Fruit fly (Drosophila melanogaster): Measurements from ENCODE around the gene wit.
A peak's percentile ranks its signal among the peaks of the same experiment; 100 is the strongest.

Gene wit

DNA sequence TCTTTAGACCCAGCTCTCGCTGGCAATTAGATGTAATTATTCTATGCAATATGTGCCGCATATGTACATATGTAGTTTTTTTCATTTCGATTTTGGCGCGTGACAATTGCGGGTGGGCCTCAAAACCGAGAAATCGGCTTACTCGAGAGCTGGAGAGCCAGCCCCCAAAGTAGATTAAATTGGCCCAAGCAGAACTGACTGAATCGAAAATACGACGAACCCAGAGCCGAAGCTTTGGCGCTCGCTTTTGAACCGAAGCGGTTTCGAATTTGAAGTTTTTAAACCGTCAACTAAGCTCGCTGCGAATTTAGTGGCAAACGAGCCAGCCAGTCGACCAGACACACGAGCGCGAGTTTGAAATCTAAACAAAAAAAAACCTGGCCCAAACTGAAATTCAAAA lies 25.2 kb downstream of the wit start, which contains the start of gene CG1136:
CG1136 (plus strand) TSS at position 308 of the 400 bp plus-strand sequence.
- TF ChIP-seq psq (GFP tag; optimal IDR thresholded peaks at IDR 0.05) (no peak), N (GFP tag; optimal IDR thresholded peaks at IDR 0.05) (no peak), Hnf4 (GFP tag; optimal IDR thresholded peaks at IDR 0.05) (no peak), Dfd (GFP tag; optimal IDR thresholded peaks at IDR 0.05) (no peak)

dm6 chr3L:4044497-4044896 lies 27.0 kb downstream of the wit start:
- no peak for TF ChIP-seq pan (optimal IDR thresholded peaks at IDR 0.05)
- no peak for TF ChIP-seq dmrt93B (GFP tag; optimal IDR thresholded peaks at IDR 0.05)
- no peak for TF ChIP-seq OdsH (GFP tag; optimal IDR thresholded peaks at IDR 0.05)
- TF ChIP-seq N (GFP tag; optimal IDR thresholded peaks at IDR 0.05) = no peak
- no peak for TF ChIP-seq tai (GFP tag; optimal IDR thresholded peaks at IDR 0.05)
- no peak for TF ChIP-seq sv (GFP tag; optimal IDR thresholded peaks at IDR 0.05)
- no peak for TF ChIP-seq psq (GFP tag; optimal IDR thresholded peaks at IDR 0.05)
- TF ChIP-seq woc (GFP tag; optimal IDR thresholded peaks at IDR 0.05) = no peak
- TF ChIP-seq Dif (GFP tag; optimal IDR thresholded peaks at IDR 0.05; ENCODE audit: partially characterized antibody) = no peak
- no peak for TF ChIP-seq br (GFP tag; optimal IDR thresholded peaks at IDR 0.05)
- TF ChIP-seq fru (GFP tag; optimal IDR thresholded peaks at IDR 0.05) = no peak

DNA sequence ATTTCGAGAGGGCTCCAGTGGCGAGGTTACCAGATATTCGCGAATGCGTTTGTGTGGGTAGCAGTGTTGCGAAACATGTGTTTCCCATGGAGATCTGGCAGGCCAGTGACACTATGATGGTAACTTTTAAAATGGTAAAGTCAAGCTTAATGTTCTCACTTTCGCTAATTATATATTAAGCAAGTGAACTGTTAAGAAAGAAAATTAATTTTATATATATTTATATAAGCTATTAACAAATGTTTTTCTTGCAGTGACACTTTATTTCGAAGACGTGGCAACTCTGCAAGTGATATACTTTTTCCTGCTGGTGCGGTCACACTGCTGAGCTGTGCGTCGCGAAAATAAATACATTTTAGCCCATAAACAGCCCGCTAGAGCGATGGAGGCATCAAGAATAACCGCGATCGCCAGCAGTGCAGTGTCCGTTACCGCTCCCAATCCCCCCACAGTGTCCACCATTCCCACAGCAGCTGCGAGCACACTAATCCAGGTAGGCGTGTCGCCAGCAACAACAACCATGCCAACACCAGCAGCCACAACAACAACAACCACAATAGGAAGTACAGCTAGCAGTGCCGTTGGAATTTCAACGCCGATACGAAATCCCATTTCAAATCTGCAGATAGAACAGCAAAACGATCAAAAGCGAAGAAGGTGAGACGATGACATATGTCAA lies 31.1 kb downstream of the wit start, which contains the start of the genes CG11593 and Rcd5:
CG11593 (minus strand) TSS at position 236 of the 679 bp plus-strand sequence.
Rcd5 (plus strand) TSS at position 283 of the 679 bp plus-strand sequence.
- peak; percentile 34 for TF ChIP-seq OdsH (GFP tag; optimal IDR thresholded peaks at IDR 0.05)
- no peak for TF ChIP-seq dl (GFP tag; optimal IDR thresholded peaks at IDR 0.05; ENCODE audit: insufficient read depth in 1 of 2, partially characterized antibody in 2 of 2)
- TF ChIP-seq psq (GFP tag; optimal IDR thresholded peaks at IDR 0.05) = peak; percentile 60
- TF ChIP-seq sage (GFP tag; optimal IDR thresholded peaks at IDR 0.05) = no peak
- peak; percentile 52 for TF ChIP-seq Myc (optimal IDR thresholded peaks at IDR 0.05)
- TF ChIP-seq tai (GFP tag; optimal IDR thresholded peaks at IDR 0.05) = no peak
- TF ChIP-seq sv (GFP tag; optimal IDR thresholded peaks at IDR 0.05) = peak; percentile 27
- peak; percentile 60 for TF ChIP-seq dmrt93B (GFP tag; optimal IDR thresholded peaks at IDR 0.05)
- peak; percentile 76 for TF ChIP-seq HLH106 (tag; optimal IDR thresholded peaks at IDR 0.05)

DNA sequence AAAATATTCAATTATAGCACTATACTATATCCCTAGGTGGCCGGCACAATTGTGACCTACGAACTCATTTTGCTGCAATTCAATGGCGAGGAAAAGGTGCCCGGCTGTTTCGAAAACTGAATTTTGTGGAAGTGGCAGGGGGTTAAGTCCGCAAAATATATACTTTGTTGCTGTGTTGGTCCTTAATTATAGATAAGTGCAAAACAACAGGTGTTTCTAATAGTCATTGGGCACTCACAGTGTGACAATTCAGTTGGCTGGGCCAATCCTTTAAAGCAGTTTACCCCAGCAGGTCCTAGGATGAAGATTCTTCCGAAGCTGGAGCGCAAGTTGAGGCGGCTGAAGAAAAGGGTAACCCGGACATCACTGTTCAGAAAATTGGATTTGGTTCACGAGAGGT lies 36.0 kb downstream of the wit start, which contains the start of gene Gr64f:
Gr64f (plus strand) TSS at position 301 of the 400 bp plus-strand sequence.
- TF ChIP-seq Hr78 (GFP tag; optimal IDR thresholded peaks at IDR 0.05) (no peak), sv (GFP tag; optimal IDR thresholded peaks at IDR 0.05) (no peak), CrebA (GFP tag; optimal IDR thresholded peaks at IDR 0.05; ENCODE audit: borderline replicate concordance) (no peak), Myc (optimal IDR thresholded peaks at IDR 0.05) (no peak), Abd-B (GFP tag; optimal IDR thresholded peaks at IDR 0.05) (no peak), woc (GFP tag; optimal IDR thresholded peaks at IDR 0.05) (no peak), pan (optimal IDR thresholded peaks at IDR 0.05) (no peak)

- TF ChIP-seq Rel (GFP tag; optimal IDR thresholded peaks at IDR 0.05) = no peak
- no peak for TF ChIP-seq Rel (tag; optimal IDR thresholded peaks at IDR 0.05)
- TF ChIP-seq CrebA (GFP tag; optimal IDR thresholded peaks at IDR 0.05; ENCODE audit: borderline replicate concordance) = no peak
- no peak for TF ChIP-seq dmrt93B (GFP tag; optimal IDR thresholded peaks at IDR 0.05)
These were observed 39.8 kb downstream of the wit start, which contains the start of the genes Gr64d and Gr64e for dm6 chr3L:4031762-4032161. Gr64d (plus strand) TSS chr3L:4032062. Gr64e (plus strand) TSS chr3L:4032141.

dm6 chr3L:4028305-4028704 lies 43.2 kb downstream of the wit start, which contains the start of the genes Gr64b and Gr64c:
Gr64b (plus strand) TSS chr3L:4028605.
Gr64c (plus strand) TSS chr3L:4028605.
- no peak for TF ChIP-seq CrebA (GFP tag; optimal IDR thresholded peaks at IDR 0.05; ENCODE audit: borderline replicate concordance)
- TF ChIP-seq h (GFP tag; optimal IDR thresholded peaks at IDR 0.05) = no peak
- no peak for TF ChIP-seq usp (GFP tag; optimal IDR thresholded peaks at IDR 0.05)

DNA sequence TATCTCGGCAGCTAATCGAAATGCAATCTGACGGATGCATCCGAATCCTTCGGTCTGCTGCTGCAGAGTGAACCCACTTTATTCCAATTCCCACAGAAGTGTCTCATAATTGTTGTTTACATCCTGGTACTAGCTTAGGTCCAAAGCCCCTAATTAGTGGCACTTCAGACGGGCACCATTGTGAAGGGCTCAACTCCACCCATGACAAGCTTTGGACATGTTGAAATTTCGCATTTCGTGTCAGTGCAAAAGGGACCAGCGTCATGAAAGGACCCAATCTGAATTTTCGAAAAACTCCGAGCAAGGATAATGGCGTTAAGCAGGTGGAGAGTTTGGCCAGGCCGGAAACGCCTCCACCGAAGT lies 45.0 kb downstream of the wit start, which contains the start of gene Gr64a:
Gr64a (plus strand) TSS at position 264 of the 363 bp plus-strand sequence.
- TF ChIP-seq woc (GFP tag; optimal IDR thresholded peaks at IDR 0.05) (no peak), ey (GFP tag; optimal IDR thresholded peaks at IDR 0.05) (no peak), jim (GFP tag; optimal IDR thresholded peaks at IDR 0.05) (no peak), Jra (GFP tag; optimal IDR thresholded peaks at IDR 0.05) (no peak), sage (GFP tag; optimal IDR thresholded peaks at IDR 0.05) (no peak), dsf (GFP tag; optimal IDR thresholded peaks at IDR 0.05; ENCODE audit: borderline replicate concordance) (no peak), sv (GFP tag; optimal IDR thresholded peaks at IDR 0.05) (no peak), Abd-B (GFP tag; optimal IDR thresholded peaks at IDR 0.05) (no peak)

Measured in whole organism, wandering third instar larva.